Worm (Caenorhabditis elegans): ENCODE data around the gene ZK757.1.

The ZK757.1 gene

ce11 chrIII:9848083-9848482 lies 22.8 kb downstream of the ZK757.1 start, which contains the start of gene mrpl-36 (continued):
- no peak for TF ChIP-seq tlp-1 (tag; optimal IDR thresholded peaks at IDR 0.05)
- TF ChIP-seq ztf-4 (tag; optimal IDR thresholded peaks at IDR 0.05): no peak
- TF ChIP-seq nhr-77 (tag; optimal IDR thresholded peaks at IDR 0.05): no peak
- no peak for TF ChIP-seq lir-3 (tag; optimal IDR thresholded peaks at IDR 0.05; ENCODE audit: poor library complexity)
- peak in 1 of 3 experiments; percentile 36 for TF ChIP-seq ceh-82 (tag; optimal IDR thresholded peaks at IDR 0.05)
- TF ChIP-seq F16B12.6 (tag; optimal IDR thresholded peaks at IDR 0.05): peak; percentile 33
- peak; percentile 33 to 64 (median 39) for TF ChIP-seq dpl-1 (GFP tag; optimal IDR thresholded peaks at IDR 0.05)
- TF ChIP-seq unc-62 (GFP tag; optimal IDR thresholded peaks at IDR 0.05): no peak
- no peak for TF ChIP-seq efl-3 (GFP tag; optimal IDR thresholded peaks at IDR 0.05)
- TF ChIP-seq ztf-11 (tag; optimal IDR thresholded peaks at IDR 0.05): no peak
- no peak for TF ChIP-seq alr-1 (tag; optimal IDR thresholded peaks at IDR 0.05; ENCODE audit: borderline replicate concordance)
- no peak for TF ChIP-seq nhr-11 (tag; optimal IDR thresholded peaks at IDR 0.05)
- TF ChIP-seq sup-37 (GFP tag; optimal IDR thresholded peaks at IDR 0.05): no peak
- TF ChIP-seq pag-3 (tag; optimal IDR thresholded peaks at IDR 0.05; ENCODE audit: borderline replicate concordance, insufficient read depth): no peak
- no peak for TF ChIP-seq unc-30 (tag; optimal IDR thresholded peaks at IDR 0.05)
- TF ChIP-seq nhr-84 (tag; optimal IDR thresholded peaks at IDR 0.05): no peak
- TF ChIP-seq ceh-8 (GFP tag; optimal IDR thresholded peaks at IDR 0.05): no peak
- peak; percentile 30 for TF ChIP-seq C16A3.4 (tag; optimal IDR thresholded peaks at IDR 0.05)
- TF ChIP-seq vab-15 (tag; optimal IDR thresholded peaks at IDR 0.05): no peak
- TF ChIP-seq hpl-2 (GFP tag; optimal IDR thresholded peaks at IDR 0.05): no peak
- no peak for TF ChIP-seq egl-13 (tag; optimal IDR thresholded peaks at IDR 0.05)
- no peak for TF ChIP-seq nhr-90 (tag; optimal IDR thresholded peaks at IDR 0.05; ENCODE audit: poor library complexity)
- no peak for TF ChIP-seq snpc-4 (tag; optimal IDR thresholded peaks at IDR 0.05)
- TF ChIP-seq lin-39 (tag; optimal IDR thresholded peaks at IDR 0.05): no peak
- TF ChIP-seq dsc-1 (tag; optimal IDR thresholded peaks at IDR 0.05): no peak
- TF ChIP-seq Y116A8C.19 (tag; optimal IDR thresholded peaks at IDR 0.05; ENCODE audit: borderline replicate concordance): no peak
- TF ChIP-seq elt-3 (tag; optimal IDR thresholded peaks at IDR 0.05): no peak
- peak in 1 of 2 experiments; percentile 5 for TF ChIP-seq mdl-1 (tag; optimal IDR thresholded peaks at IDR 0.05)
- TF ChIP-seq unc-98 (GFP tag; IDR thresholded peaks at IDR 0.05): no peak
- no peak for TF ChIP-seq mef-2 (tag; optimal IDR thresholded peaks at IDR 0.05)
- TF ChIP-seq ces-1 (GFP tag; optimal IDR thresholded peaks at IDR 0.05): no peak
- peak; percentile 52 to 61 for TF ChIP-seq lin-35 (GFP tag; optimal IDR thresholded peaks at IDR 0.05)
- no peak for TF ChIP-seq irx-1 (tag; optimal IDR thresholded peaks at IDR 0.05)
- TF ChIP-seq fkh-4 (tag; optimal IDR thresholded peaks at IDR 0.05; ENCODE audit: borderline replicate concordance): no peak
- no peak for TF ChIP-seq C04F5.9 (tag; optimal IDR thresholded peaks at IDR 0.05)
- no peak for TF ChIP-seq sox-4 (tag; optimal IDR thresholded peaks at IDR 0.05)
- no peak for TF ChIP-seq ceh-63 (GFP tag; optimal IDR thresholded peaks at IDR 0.05)
- no peak for TF ChIP-seq ama-1 (optimal IDR thresholded peaks at IDR 0.05)
- no peak for TF ChIP-seq tbx-2 (tag; optimal IDR thresholded peaks at IDR 0.05)

ce11 chrIII:9846093-9846492 lies 24.8 kb downstream of the ZK757.1 start, which contains the start of gene K11H3.2:
K11H3.2 (plus strand) TSS chrIII:9846393.
- TF ChIP-seq efl-1 (optimal IDR thresholded peaks at IDR 0.05): no peak
- no peak for TF ChIP-seq efl-1 (GFP tag; optimal IDR thresholded peaks at IDR 0.05 in 1 of 2)
- TF ChIP-seq unc-130 (tag; optimal IDR thresholded peaks at IDR 0.05): no peak
- TF ChIP-seq vab-15 (tag; optimal IDR thresholded peaks at IDR 0.05): no peak
- no peak for TF ChIP-seq hlh-17 (GFP tag; optimal IDR thresholded peaks at IDR 0.05; ENCODE audit: borderline replicate concordance)
- no peak for TF ChIP-seq pqm-1 (tag; optimal IDR thresholded peaks at IDR 0.05)
- TF ChIP-seq irx-1 (tag; optimal IDR thresholded peaks at IDR 0.05): no peak
- TF ChIP-seq ztf-11 (tag; optimal IDR thresholded peaks at IDR 0.05): no peak
- no peak for TF ChIP-seq mep-1 (tag; optimal IDR thresholded peaks at IDR 0.05)
- no peak for TF ChIP-seq alr-1 (tag; optimal IDR thresholded peaks at IDR 0.05; ENCODE audit: borderline replicate concordance)
- no peak for TF ChIP-seq snu-23 (GFP tag; optimal IDR thresholded peaks at IDR 0.05)
- TF ChIP-seq zag-1 (tag; optimal IDR thresholded peaks at IDR 0.05): no peak
- TF ChIP-seq snpc-4 (tag; optimal IDR thresholded peaks at IDR 0.05): no peak
